Fruit fly (Drosophila melanogaster): ENCODE measurements around the gene sofe.
A peak's percentile ranks its signal among the peaks of the same experiment; 100 is the strongest.

Gene sofe

dm6 chrX:10806718-10807412 is 50.3 kb downstream of the sofe start (continued):
- TF ChIP-seq phol (tag; optimal IDR thresholded peaks at IDR 0.05) (peak; percentile 6), Atf-2 (GFP tag; optimal IDR thresholded peaks at IDR 0.05) (no peak), CG15479 (GFP tag; optimal IDR thresholded peaks at IDR 0.05) (peak; percentile 19), chinmo (GFP tag; IDR thresholded peaks at IDR 0.05; ENCODE audit: partially characterized antibody) (peak; percentile 74; the same call in 2 of the 4 replicates), CG4617 (GFP tag; optimal IDR thresholded peaks at IDR 0.05; ENCODE audit: borderline replicate concordance) (no peak), ind (GFP tag; optimal IDR thresholded peaks at IDR 0.05) (no peak), CG10431 (GFP tag; optimal IDR thresholded peaks at IDR 0.05) (no peak), Vsx1 (GFP tag; optimal IDR thresholded peaks at IDR 0.05) (no peak), CG9932 (GFP tag; IDR thresholded peaks at IDR 0.05) (no peak), CG11398 (GFP tag; optimal IDR thresholded peaks at IDR 0.05) (no peak), stwl (tag; optimal IDR thresholded peaks at IDR 0.05) (peak; percentile 1), CG12659 (GFP tag; optimal IDR thresholded peaks at IDR 0.05) (peak; percentile 0), CG18599 (GFP tag; optimal IDR thresholded peaks at IDR 0.05) (peak; percentile 33)

DNA sequence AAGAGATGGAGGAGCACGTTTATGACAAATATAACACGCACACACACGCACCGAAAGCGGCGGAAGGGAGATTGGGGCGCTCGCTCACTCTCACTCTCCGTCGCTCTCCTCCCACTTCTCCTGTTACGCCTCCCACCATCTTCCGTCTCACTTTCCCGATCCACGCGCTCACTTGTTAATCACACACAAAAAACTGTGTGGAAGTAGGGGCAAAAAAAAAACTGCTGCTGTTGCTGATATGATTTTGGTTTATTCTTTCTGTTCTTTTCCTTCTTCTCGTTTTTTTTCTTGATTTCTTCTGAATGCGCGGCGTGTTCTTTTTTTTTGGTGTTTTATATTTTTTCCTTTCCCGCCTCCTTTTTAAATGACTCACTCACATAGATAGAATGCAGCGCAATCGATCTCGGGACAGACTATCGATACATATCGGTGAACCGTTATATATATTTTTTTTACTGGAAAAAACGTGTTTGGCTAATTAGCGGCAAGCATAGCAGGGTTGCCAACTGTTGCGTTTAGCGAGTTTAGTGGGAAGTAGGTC is 51.5 kb downstream of the sofe start:
- TF ChIP-seq sima (GFP tag; optimal IDR thresholded peaks at IDR 0.05) (no peak), CG14050 (GFP tag; IDR thresholded peaks at IDR 0.05) (no peak), CG12219 (GFP tag; optimal IDR thresholded peaks at IDR 0.05) (no peak), zen2 (GFP tag; IDR thresholded peaks at IDR 0.05; ENCODE audit: partially characterized antibody) (no peak), CG3163 (GFP tag; optimal IDR thresholded peaks at IDR 0.05) (no peak), Trl (optimal IDR thresholded peaks at IDR 0.05) (peak; percentile 66 to 82), Trl (GFP tag; optimal IDR thresholded peaks at IDR 0.05) (no peak), Pdp1 (GFP tag; optimal IDR thresholded peaks at IDR 0.05) (peak in 1 of 2 experiments; percentile 63), Scr (GFP tag; IDR thresholded peaks at IDR 0.05; ENCODE audit: partially characterized antibody) (peak; percentile 63), tin (GFP tag; optimal IDR thresholded peaks at IDR 0.05) (no peak), odd (GFP tag; optimal IDR thresholded peaks at IDR 0.05) (no peak), Side (GFP tag; optimal IDR thresholded peaks at IDR 0.05) (no peak), seq (GFP tag; IDR thresholded peaks at IDR 0.05) (no peak), NfI (GFP tag; optimal IDR thresholded peaks at IDR 0.05) (no peak), btn (GFP tag; optimal IDR thresholded peaks at IDR 0.05) (no peak), sr (GFP tag; IDR thresholded peaks at IDR 0.05) (peak; percentile 85), CrebB (tag; optimal IDR thresholded peaks at IDR 0.05) (no peak), Stat92E (GFP tag; optimal IDR thresholded peaks at IDR 0.05) (peak in 1 of 3 experiments; percentile 20), Max (GFP tag; optimal IDR thresholded peaks at IDR 0.05) (peak; percentile 20), Vsx1 (GFP tag; optimal IDR thresholded peaks at IDR 0.05) (peak; percentile 96), CG33557 (GFP tag; optimal IDR thresholded peaks at IDR 0.05) (no peak), usp (GFP tag; optimal IDR thresholded peaks at IDR 0.05) (no peak), org-1 (GFP tag; optimal IDR thresholded peaks at IDR 0.05) (no peak), Ptx1 (GFP tag; IDR thresholded peaks at IDR 0.05) (no peak), CG3281 (GFP tag; optimal IDR thresholded peaks at IDR 0.05) (no peak), CG1602 (GFP tag; optimal IDR thresholded peaks at IDR 0.05) (no peak), amos (GFP tag; IDR thresholded peaks at IDR 0.05; ENCODE audit: partially characterized antibody) (peak; percentile 59), inv (GFP tag; IDR thresholded peaks at IDR 0.05; ENCODE audit: partially characterized antibody) (no peak), CG2199 (GFP tag; IDR thresholded peaks at IDR 0.05) (no peak), PHDP (tag; optimal IDR thresholded peaks at IDR 0.05) (no peak), CG32532 (GFP tag; IDR thresholded peaks at IDR 0.05) (no peak), sens (GFP tag) (peak; percentile 79), bigmax (GFP tag; optimal IDR thresholded peaks at IDR 0.05) (no peak), chinmo (GFP tag; IDR thresholded peaks at IDR 0.05; ENCODE audit: partially characterized antibody) (0 out of 4 replicates have a peak, but pooled peaks have one; percentile 32), Elba2 (GFP tag; optimal IDR thresholded peaks at IDR 0.05) (no peak), CoRest (tag; optimal IDR thresholded peaks at IDR 0.05) (peak; percentile 4), sens-2 (GFP tag; IDR thresholded peaks at IDR 0.05) (no peak)
